Fruit fly (Drosophila melanogaster): ENCODE data around the gene LanA.

The LanA gene

dm6 chr3L:6192822-6193555 lies 24.8 kb downstream of the LanA start, which contains the start of the genes Sf3b6 and Tnpo (continued):
- TF ChIP-seq Mrtf (GFP tag; IDR thresholded peaks at IDR 0.05) = peak; percentile 81
- peak; percentile 67 for TF ChIP-seq wdn (GFP tag; IDR thresholded peaks at IDR 0.05)
- TF ChIP-seq CG14014 (GFP tag; IDR thresholded peaks at IDR 0.05) = peak; percentile 75
- TF ChIP-seq H2.0 (GFP tag; IDR thresholded peaks at IDR 0.05) = peak; percentile 66; the same call in 1 of the 2 replicates
- TF ChIP-seq stc (GFP tag; IDR thresholded peaks at IDR 0.05) = peak; percentile 60; the same call in 1 of the 2 replicates
- no peak for TF ChIP-seq Dek (tag; optimal IDR thresholded peaks at IDR 0.05)
- TF ChIP-seq Hmr (GFP tag; optimal IDR thresholded peaks at IDR 0.05) = no peak
- TF ChIP-seq CG13894 (tag; optimal IDR thresholded peaks at IDR 0.05) = no peak
- peak; percentile 48; the same call in 1 of the 2 replicates for TF ChIP-seq ro (GFP tag; IDR thresholded peaks at IDR 0.05)
- no peak for TF ChIP-seq PHDP (tag; optimal IDR thresholded peaks at IDR 0.05)
- TF ChIP-seq GATAe (GFP tag; conservative IDR thresholded peaks at IDR 0.05) = 0 out of 2 replicates have a peak, but pooled peaks have one; percentile 19
- TF ChIP-seq Deaf1 (tag; optimal IDR thresholded peaks at IDR 0.05) = peak; percentile 55
- TF ChIP-seq lmd (GFP tag; IDR thresholded peaks at IDR 0.05) = peak; percentile 85
- peak; percentile 45 for TF ChIP-seq CG3065 (GFP tag; optimal IDR thresholded peaks at IDR 0.05)
- TF ChIP-seq CG10366 (GFP tag; IDR thresholded peaks at IDR 0.05) = peak; percentile 86
- TF ChIP-seq Optix (GFP tag; IDR thresholded peaks at IDR 0.05) = peak; percentile 51; the same call in 1 of the 3 replicates
- TF ChIP-seq Nf-YB (GFP tag; optimal IDR thresholded peaks at IDR 0.05) = no peak
- no peak for TF ChIP-seq nau (GFP tag; optimal IDR thresholded peaks at IDR 0.05)
- TF ChIP-seq sob (GFP tag; IDR thresholded peaks at IDR 0.05) = peak; percentile 83
- no peak for TF ChIP-seq tap (tag; optimal IDR thresholded peaks at IDR 0.05)
- TF ChIP-seq CG15514 (GFP tag; optimal IDR thresholded peaks at IDR 0.05) = peak; percentile 84
- TF ChIP-seq psq (GFP tag; optimal IDR thresholded peaks at IDR 0.05) = peak; percentile 58
- peak; percentile 90 for TF ChIP-seq CG9727 (GFP tag; optimal IDR thresholded peaks at IDR 0.05)
- TF ChIP-seq cad (GFP tag; optimal IDR thresholded peaks at IDR 0.05) = no peak
- TF ChIP-seq Taf1 (GFP tag; IDR thresholded peaks at IDR 0.05) = peak; percentile 68; the same call in 1 of the 2 replicates
- peak in 1 of 2 experiments; percentile 68 for TF ChIP-seq crp (GFP tag; optimal IDR thresholded peaks at IDR 0.05)
- TF ChIP-seq C15 (GFP tag; IDR thresholded peaks at IDR 0.05) = peak; percentile 13; the same call in 1 of the 3 replicates
- TF ChIP-seq prd (optimal IDR thresholded peaks at IDR 0.05) = no peak
- peak; percentile 94 for TF ChIP-seq prd (GFP tag; IDR thresholded peaks at IDR 0.05)
- TF ChIP-seq eyg (GFP tag; optimal IDR thresholded peaks at IDR 0.05) = peak; percentile 23
- TF ChIP-seq ap (GFP tag; IDR thresholded peaks at IDR 0.05) = 0 out of 2 replicates have a peak, but pooled peaks have one; percentile 58
- TF ChIP-seq dmrt99B (tag; optimal IDR thresholded peaks at IDR 0.05) = no peak
- TF ChIP-seq pum (GFP tag; optimal IDR thresholded peaks at IDR 0.05) = peak; percentile 78
- TF ChIP-seq scrt (GFP tag; optimal IDR thresholded peaks at IDR 0.05) = peak; percentile 65
- peak; percentile 89 for TF ChIP-seq dysf (GFP tag; IDR thresholded peaks at IDR 0.05)
- peak; percentile 66 for TF ChIP-seq chn (GFP tag; optimal IDR thresholded peaks at IDR 0.05)
- TF ChIP-seq NfI (GFP tag; optimal IDR thresholded peaks at IDR 0.05) = peak; percentile 75
- no peak for TF ChIP-seq pb (GFP tag; optimal IDR thresholded peaks at IDR 0.05)
- TF ChIP-seq CG9876 (GFP tag; optimal IDR thresholded peaks at IDR 0.05) = peak; percentile 64
- peak in 1 of 3 experiments; percentile 91 for TF ChIP-seq lola (GFP tag; optimal IDR thresholded peaks at IDR 0.05)
- peak; percentile 55; the same call in 1 of the 2 replicates for TF ChIP-seq Nf-YA (GFP tag; IDR thresholded peaks at IDR 0.05)
- no peak for TF ChIP-seq nom (GFP tag; optimal IDR thresholded peaks at IDR 0.05)
- peak; percentile 49; the same call in 1 of the 2 replicates for TF ChIP-seq dan (GFP tag; IDR thresholded peaks at IDR 0.05)
- TF ChIP-seq CTCF (GFP tag; optimal IDR thresholded peaks at IDR 0.05) = no peak
- TF ChIP-seq caup (GFP tag; optimal IDR thresholded peaks at IDR 0.05; ENCODE audit: severe bottlenecking) = peak; percentile 73
- peak; percentile 76 to 84 for TF ChIP-seq dpn (GFP tag; optimal IDR thresholded peaks at IDR 0.05)
- TF ChIP-seq CG7372 (GFP tag; IDR thresholded peaks at IDR 0.05) = peak; percentile 80
- peak; percentile 16 for TF ChIP-seq CG3163 (GFP tag; optimal IDR thresholded peaks at IDR 0.05)
- TF ChIP-seq Eip74EF (GFP tag; optimal IDR thresholded peaks at IDR 0.05) = no peak
